Fruit fly (Drosophila melanogaster): Measurements from ENCODE around the gene PolA2.

The PolA2 gene

DNA sequence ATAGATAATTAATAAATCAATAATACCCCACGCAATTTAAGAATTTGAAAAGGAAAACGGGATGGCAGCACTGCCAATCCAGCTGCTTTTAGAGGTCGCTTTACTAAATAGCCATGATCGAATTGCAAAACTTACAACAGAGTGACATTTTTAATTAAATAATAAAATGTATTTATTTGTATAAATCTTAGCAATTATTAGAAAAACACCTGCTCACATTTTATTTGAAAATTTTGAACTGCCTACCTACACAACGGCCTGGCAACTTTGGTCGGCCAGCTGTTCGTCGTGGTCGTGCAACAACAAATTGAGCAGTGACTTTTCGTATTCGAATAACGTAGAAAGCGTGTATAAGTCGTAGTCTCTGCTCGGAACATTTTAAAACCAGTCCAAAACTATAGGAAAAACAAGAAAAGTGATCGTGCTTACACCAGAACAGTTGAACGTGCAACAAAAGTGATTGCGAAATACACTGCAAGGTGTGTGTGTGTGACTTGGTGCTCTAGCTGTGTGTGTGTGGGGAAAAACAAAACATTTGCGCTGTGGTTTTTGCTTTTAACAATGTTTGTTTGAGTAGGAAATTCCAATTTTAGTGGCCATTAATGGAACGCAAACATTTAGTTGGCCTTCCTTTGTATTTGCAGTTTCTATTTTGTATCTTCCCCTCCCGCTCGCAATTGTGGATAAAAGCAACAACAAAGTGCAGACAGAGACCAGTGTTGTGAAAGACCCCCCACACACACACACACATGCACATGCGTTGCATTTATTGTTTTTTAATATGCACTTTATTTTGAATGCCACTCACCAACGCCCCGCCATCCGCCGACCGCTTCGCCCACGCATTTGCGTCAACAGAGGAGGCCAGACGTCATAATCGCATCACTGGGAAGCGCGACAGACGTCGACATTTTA, 35.8 kb downstream of the PolA2 start, which contains the start of gene CG5938 (continued):
- no peak for TF ChIP-seq CG16779 (GFP tag; IDR thresholded peaks at IDR 0.05)
- TF ChIP-seq pnt (GFP tag; optimal IDR thresholded peaks at IDR 0.05) = no peak
- peak in 1 of 3 experiments; percentile 20 for TF ChIP-seq lola (GFP tag; optimal IDR thresholded peaks at IDR 0.05)
- TF ChIP-seq CG10543 (GFP tag; optimal IDR thresholded peaks at IDR 0.05) = no peak
- peak; percentile 7 for TF ChIP-seq bcd (GFP tag; optimal IDR thresholded peaks at IDR 0.05)
- 0 out of 2 replicates have a peak, but pooled peaks have one; percentile 39 for TF ChIP-seq CG6689 (GFP tag; IDR thresholded peaks at IDR 0.05)
- 0 out of 2 replicates have a peak, but pooled peaks have one; percentile 9 for TF ChIP-seq sob (GFP tag; IDR thresholded peaks at IDR 0.05)
- peak in 1 of 2 experiments; percentile 23 for TF ChIP-seq bsh (GFP tag; optimal IDR thresholded peaks at IDR 0.05)
- peak; percentile 50 for TF ChIP-seq CG11504 (tag; optimal IDR thresholded peaks at IDR 0.05)
- peak; percentile 35 for TF ChIP-seq Deaf1 (tag; optimal IDR thresholded peaks at IDR 0.05)
- TF ChIP-seq tll (GFP tag; optimal IDR thresholded peaks at IDR 0.05) = peak in 1 of 2 experiments; percentile 76
- peak; percentile 0 for TF ChIP-seq CG10654 (GFP tag; optimal IDR thresholded peaks at IDR 0.05)
- peak; percentile 50; the same call in 1 of the 2 replicates for TF ChIP-seq CG31441 (GFP tag; IDR thresholded peaks at IDR 0.05)
- peak; percentile 85 for TF ChIP-seq sr (GFP tag; IDR thresholded peaks at IDR 0.05)
- TF ChIP-seq HHEX (GFP tag; optimal IDR thresholded peaks at IDR 0.05) = peak; percentile 0
- peak; percentile 40 for TF ChIP-seq Sox102F (GFP tag; optimal IDR thresholded peaks at IDR 0.05)
- TF ChIP-seq CG15269 (tag; optimal IDR thresholded peaks at IDR 0.05) = peak; percentile 48
- TF ChIP-seq Gug (GFP tag; IDR thresholded peaks at IDR 0.05) = 0 out of 4 replicates have a peak, but pooled peaks have one; percentile 9
- TF ChIP-seq CG4282 (GFP tag; optimal IDR thresholded peaks at IDR 0.05) = no peak
- no peak for TF ChIP-seq Camta (GFP tag; optimal IDR thresholded peaks at IDR 0.05)
- peak; percentile 8 for TF ChIP-seq CG10209 (GFP tag; optimal IDR thresholded peaks at IDR 0.05)
- peak; percentile 8 for TF ChIP-seq CG34376 (GFP tag; optimal IDR thresholded peaks at IDR 0.05)
- TF ChIP-seq B-H2 (GFP tag; optimal IDR thresholded peaks at IDR 0.05) = peak; percentile 46
- no peak for TF ChIP-seq Max (GFP tag; optimal IDR thresholded peaks at IDR 0.05)
- peak; percentile 15 for TF ChIP-seq az2 (GFP tag; optimal IDR thresholded peaks at IDR 0.05)
- peak; percentile 90 for TF ChIP-seq cg (GFP tag; optimal IDR thresholded peaks at IDR 0.05)
- no peak for TF ChIP-seq aop (GFP tag; IDR thresholded peaks at IDR 0.05)
- TF ChIP-seq lbe (GFP tag; optimal IDR thresholded peaks at IDR 0.05) = peak; percentile 35
- TF ChIP-seq CG12659 (GFP tag; optimal IDR thresholded peaks at IDR 0.05) = peak; percentile 35
- peak; percentile 90; the same call in 3 of the 4 replicates for TF ChIP-seq chinmo (GFP tag; IDR thresholded peaks at IDR 0.05; ENCODE audit: partially characterized antibody)
- TF ChIP-seq Hmx (GFP tag; optimal IDR thresholded peaks at IDR 0.05) = no peak
- no peak for TF ChIP-seq CG3407 (GFP tag; optimal IDR thresholded peaks at IDR 0.05)
- TF ChIP-seq Nf-YB (GFP tag; optimal IDR thresholded peaks at IDR 0.05) = no peak
- TF ChIP-seq Dad (GFP tag; optimal IDR thresholded peaks at IDR 0.05) = no peak
- peak; percentile 17 for TF ChIP-seq twi (tag; optimal IDR thresholded peaks at IDR 0.05)
- TF ChIP-seq CG18476 (GFP tag; optimal IDR thresholded peaks at IDR 0.05) = peak; percentile 19
- peak; percentile 19 for TF ChIP-seq CG15601 (tag; optimal IDR thresholded peaks at IDR 0.05)
- no peak for TF ChIP-seq D19B (GFP tag; optimal IDR thresholded peaks at IDR 0.05)
- TF ChIP-seq MESR4 (GFP tag; optimal IDR thresholded peaks at IDR 0.05) = peak; percentile 73
- TF ChIP-seq CG8478 (optimal IDR thresholded peaks at IDR 0.05) = peak; percentile 4
- TF ChIP-seq Drgx (GFP tag; IDR thresholded peaks at IDR 0.05) = peak; percentile 59; the same call in 1 of the 2 replicates
- peak; percentile 41 for TF ChIP-seq nmo (GFP tag; optimal IDR thresholded peaks at IDR 0.05)
- TF ChIP-seq onecut (GFP tag; IDR thresholded peaks at IDR 0.05) = peak; percentile 73
- peak; percentile 46; the same call in 1 of the 3 replicates for TF ChIP-seq CG17361 (GFP tag; IDR thresholded peaks at IDR 0.05)
- peak; percentile 23 for TF ChIP-seq CG18764 (GFP tag; optimal IDR thresholded peaks at IDR 0.05)
- peak; percentile 24 for TF ChIP-seq Hr3 (GFP tag; optimal IDR thresholded peaks at IDR 0.05)
- peak; percentile 52 for TF ChIP-seq CG9437 (GFP tag; optimal IDR thresholded peaks at IDR 0.05)

All from whole organism, embryonic.